Fruit fly (Drosophila melanogaster) whole organism, embryonic: Measurements from ENCODE around the gene CG2889.

Experiments used
- Atf3 ChIP-seq: fragments of 200-800 bp; sonication (Bioruptor generic); optimal IDR thresholded peaks from 3 replicates; lab custom pipeline; 2016; ENCODE audit warnings: missing biosample characterization, missing genetic modification characterization
- C15 ChIP-seq: fragments of 200-800 bp; sonication (Bioruptor generic); IDR thresholded peaks from 3 replicates; pipeline ENCODE4 v1.3.6; 2022; ENCODE audit warnings: missing biosample characterization, missing genetic modification characterization
- CG12104 ChIP-seq: fragments of 200-800 bp; sonication (Bioruptor generic); optimal IDR thresholded peaks from 3 replicates; lab custom pipeline; 2016; ENCODE audit warnings: missing biosample characterization, missing genetic modification characterization
- CG12299 ChIP-seq: fragments of 200-800 bp; sonication (Bioruptor generic); optimal IDR thresholded peaks from 2 replicates; lab custom pipeline; 2018; ENCODE audit warnings: missing biosample characterization, mild to moderate bottlenecking, missing genetic modification characterization
- CG12942 ChIP-seq: fragments of 200-800 bp; sonication (Bioruptor generic); optimal IDR thresholded peaks from 3 replicates; lab custom pipeline; 2016; ENCODE audit warnings: missing biosample characterization, missing genetic modification characterization
- CG13424 ChIP-seq: fragments of 200-800 bp; sonication (Bioruptor generic); optimal IDR thresholded peaks from 2 replicates; lab custom pipeline; 2019; ENCODE audit warnings: missing biosample characterization, mild to moderate bottlenecking, missing genetic modification characterization, moderate library complexity
- CG15011 ChIP-seq: fragments of 200-800 bp; sonication (Bioruptor generic); optimal IDR thresholded peaks from 3 replicates; lab custom pipeline; 2018; ENCODE audit warnings: missing biosample characterization, mild to moderate bottlenecking, missing genetic modification characterization
- CG1602 ChIP-seq: fragments of 200-800 bp; sonication (Bioruptor generic); optimal IDR thresholded peaks from 3 replicates; lab custom pipeline; 2016; ENCODE audit warnings: missing biosample characterization, missing genetic modification characterization
- CG16813 ChIP-seq: fragments of 200-800 bp; sonication (Bioruptor generic); IDR thresholded peaks from 3 replicates; pipeline ENCODE4 v1.3.6; 2022; ENCODE audit warnings: missing biosample characterization, missing genetic modification characterization; ENCODE audit not compliant: partially characterized antibody
- CG17328 ChIP-seq: fragments of 200-800 bp; sonication (Bioruptor generic); IDR thresholded peaks from 2 replicates; pipeline ENCODE4 v1.3.6; 2022; ENCODE audit warnings: missing biosample characterization, missing genetic modification characterization
- CG17829 ChIP-seq: fragments of 200-800 bp; optimal IDR thresholded peaks from 2 replicates; lab custom pipeline; 2019; ENCODE audit warnings: missing biosample characterization, mild to moderate bottlenecking, missing genetic modification characterization, moderate library complexity
- CG18011 ChIP-seq: fragments of 200-800 bp; sonication (Bioruptor generic); optimal IDR thresholded peaks from 2 replicates; lab custom pipeline; 2017; ENCODE audit warnings: missing biosample characterization, missing genetic modification characterization, mild to moderate bottlenecking, moderate library complexity, missing genotype
- CG3407 ChIP-seq: fragments of 200-800 bp; sonication (Bioruptor generic); optimal IDR thresholded peaks from 2 replicates; lab custom pipeline; 2018; ENCODE audit warnings: missing biosample characterization, mild to moderate bottlenecking, missing genetic modification characterization
- CG4424 ChIP-seq: fragments of 200-800 bp; sonication (Bioruptor generic); optimal IDR thresholded peaks from 3 replicates; lab custom pipeline; 2016; ENCODE audit warnings: missing biosample characterization, missing genetic modification characterization
- CG4707 ChIP-seq: fragments of 200-800 bp; sonication (Bioruptor generic); optimal IDR thresholded peaks from 2 replicates; lab custom pipeline; 2018; ENCODE audit warnings: missing biosample characterization, mild to moderate bottlenecking, missing genetic modification characterization, moderate library complexity
- CG9437 ChIP-seq: fragments of 200-800 bp; sonication (Bioruptor generic); optimal IDR thresholded peaks from 2 replicates; lab custom pipeline; 2018; ENCODE audit warnings: missing biosample characterization, mild to moderate bottlenecking, missing genetic modification characterization
- Dip2 ChIP-seq: fragments of 200-800 bp; sonication (Bioruptor generic); IDR thresholded peaks from 2 replicates; pipeline ENCODE4 v1.3.6; 2022; ENCODE audit warnings: missing biosample characterization, missing genetic modification characterization
- Ets97D ChIP-seq: fragments of 200-800 bp; sonication (Bioruptor generic); optimal IDR thresholded peaks from 3 replicates; lab custom pipeline; 2016; ENCODE audit warnings: missing biosample characterization, missing genetic modification characterization
- GATAe ChIP-seq: fragments of 200-800 bp; sonication (Bioruptor generic); conservative IDR thresholded peaks from 2 replicates; pipeline ENCODE4 v1.3.6; 2022; ENCODE audit warnings: missing biosample characterization, missing genetic modification characterization
- Hey ChIP-seq: fragments of 200-800 bp; sonication (Bioruptor generic); optimal IDR thresholded peaks from 3 replicates; lab custom pipeline; 2018; ENCODE audit warnings: missing biosample characterization, mild to moderate bottlenecking, missing genetic modification characterization
- Hmx ChIP-seq: fragments of 200-800 bp; sonication (Bioruptor generic); optimal IDR thresholded peaks from 2 replicates; lab custom pipeline; 2016; ENCODE audit warnings: missing biosample characterization, missing genetic modification characterization
- MTF-1 ChIP-seq: fragments of 200-800 bp; sonication (Bioruptor generic); optimal IDR thresholded peaks from 2 replicates; lab custom pipeline; 2018; ENCODE audit warnings: missing biosample characterization, mild to moderate bottlenecking, missing genetic modification characterization, borderline replicate concordance
- Nf-YB ChIP-seq: fragments of 200-800 bp; sonication (Bioruptor generic); optimal IDR thresholded peaks from 3 replicates; lab custom pipeline; 2019; ENCODE audit warnings: missing biosample characterization, mild to moderate bottlenecking, missing genetic modification characterization, moderate library complexity
- Nf-YC ChIP-seq: fragments of 200-800 bp; optimal IDR thresholded peaks from 3 replicates; lab custom pipeline; 2019; ENCODE audit warnings: missing biosample characterization, mild to moderate bottlenecking, missing genetic modification characterization, moderate library complexity
- Oli ChIP-seq: fragments of 200-800 bp; sonication (Bioruptor generic); optimal IDR thresholded peaks from 2 replicates; lab custom pipeline; 2018; ENCODE audit warnings: missing biosample characterization, mild to moderate bottlenecking, missing genetic modification characterization, moderate library complexity
- Sin3A ChIP-seq: fragments of >200 bp; optimal IDR thresholded peaks from 2 replicates; lab custom pipeline; 2018
- aop ChIP-seq: fragments of 200-800 bp; sonication (Bioruptor generic); IDR thresholded peaks from 2 replicates; pipeline ENCODE4 v1.3.6; 2022; ENCODE audit warnings: missing biosample characterization, missing genetic modification characterization
- ara ChIP-seq: fragments of 200-800 bp; sonication (Bioruptor generic); IDR thresholded peaks from 2 replicates; pipeline ENCODE4 v1.3.6; 2022; ENCODE audit warnings: missing biosample characterization, missing genetic modification characterization
- btn ChIP-seq: fragments of 200-800 bp; sonication (Bioruptor generic); optimal IDR thresholded peaks from 2 replicates; lab custom pipeline; 2016; ENCODE audit warnings: missing biosample characterization, missing genetic modification characterization
- crol ChIP-seq: fragments of 200-800 bp; sonication (Bioruptor generic); IDR thresholded peaks from 2 replicates; pipeline ENCODE4 v1.3.6; 2022; ENCODE audit warnings: missing biosample characterization, missing genetic modification characterization
- fd102C ChIP-seq: fragments of 200-800 bp; sonication (Bioruptor generic); optimal IDR thresholded peaks from 2 replicates; lab custom pipeline; 2018; ENCODE audit warnings: missing biosample characterization, mild to moderate bottlenecking, missing genetic modification characterization, moderate library complexity
- hbn ChIP-seq: fragments of 200-800 bp; sonication (Bioruptor generic); IDR thresholded peaks from 2 replicates; pipeline ENCODE4 v1.3.6; 2022; ENCODE audit warnings: missing biosample characterization, missing genetic modification characterization; ENCODE audit not compliant: partially characterized antibody
- ind ChIP-seq: fragments of 200-800 bp; sonication (Bioruptor generic); optimal IDR thresholded peaks from 3 replicates; lab custom pipeline; 2016; ENCODE audit warnings: missing biosample characterization, missing genetic modification characterization
- inv ChIP-seq: fragments of 200-800 bp; sonication (Bioruptor generic); IDR thresholded peaks from 2 replicates; pipeline ENCODE4 v1.3.6; 2022; ENCODE audit warnings: missing biosample characterization, missing genetic modification characterization; ENCODE audit not compliant: partially characterized antibody
- jigr1 ChIP-seq: fragments of 200-800 bp; sonication (Bioruptor generic); IDR thresholded peaks from 3 replicates; pipeline ENCODE4 v1.3.6; 2022; ENCODE audit warnings: missing biosample characterization, missing genetic modification characterization
- jing ChIP-seq: fragments of 200-800 bp; sonication (Bioruptor generic); optimal IDR thresholded peaks from 2 replicates; lab custom pipeline; 2018; ENCODE audit warnings: missing biosample characterization, mild to moderate bottlenecking, missing genetic modification characterization
- lov ChIP-seq, 2 experiments: fragments of 200-800 bp in 1 of 2; fragments of >200 bp in 1 of 2; sonication (Bioruptor generic) in 1 of 2; IDR thresholded peaks in 1 of 2; optimal IDR thresholded peaks in 1 of 2; 2 replicates in 1 of 2; 3 replicates in 1 of 2; pipeline versions ENCODE4 v1.3.6 to Lab custom; 2017 to 2022; ENCODE audit warnings: missing biosample characterization in 1 of 2, missing genetic modification characterization in 1 of 2
- otp ChIP-seq: fragments of 200-800 bp; sonication (Bioruptor generic); IDR thresholded peaks from 3 replicates; pipeline ENCODE4, ENCODE4 v1.3.6; 2022; ENCODE audit warnings: missing biosample characterization, missing genetic modification characterization
- pb ChIP-seq: fragments of 200-800 bp; sonication (Bioruptor generic); optimal IDR thresholded peaks from 3 replicates; lab custom pipeline; 2016; ENCODE audit warnings: missing biosample characterization, missing genetic modification characterization
- peb ChIP-seq: fragments of 200-800 bp; sonication (Bioruptor generic); IDR thresholded peaks from 2 replicates; pipeline ENCODE4 v1.3.6; 2022; ENCODE audit warnings: missing biosample characterization, missing genetic modification characterization
- pfk ChIP-seq: fragments of 200-800 bp; sonication (Bioruptor generic); optimal IDR thresholded peaks from 2 replicates; lab custom pipeline; 2018; ENCODE audit warnings: missing biosample characterization, mild to moderate bottlenecking, missing genetic modification characterization, moderate library complexity
- ro ChIP-seq: fragments of 200-800 bp; sonication (Bioruptor generic); IDR thresholded peaks from 2 replicates; pipeline ENCODE4 v1.3.6; 2022; ENCODE audit warnings: missing biosample characterization, missing genetic modification characterization
- sens ChIP-seq: fragments of 200-800 bp; sonication (Bioruptor generic); peaks from one replicate; lab custom pipeline; 2016; ENCODE audit warnings: missing biosample characterization, missing genetic modification characterization
- seq ChIP-seq: fragments of 200-800 bp; sonication (Bioruptor generic); IDR thresholded peaks from 2 replicates; pipeline ENCODE4 v1.3.6; 2022; ENCODE audit warnings: missing biosample characterization, missing genetic modification characterization
- sim ChIP-seq: fragments of 200-800 bp; sonication (Bioruptor generic); IDR thresholded peaks from 2 replicates; pipeline ENCODE4 v1.3.6; 2022; ENCODE audit warnings: missing biosample characterization, missing genetic modification characterization
- sima ChIP-seq: fragments of 200-800 bp; sonication (Bioruptor generic); optimal IDR thresholded peaks from 2 replicates; lab custom pipeline; 2016; ENCODE audit warnings: missing biosample characterization, missing genetic modification characterization
- slp2 ChIP-seq: fragments of 200-800 bp; sonication (Bioruptor generic); optimal IDR thresholded peaks from 2 replicates; lab custom pipeline; 2016; ENCODE audit warnings: missing biosample characterization, missing genetic modification characterization
- sob ChIP-seq: fragments of 200-800 bp; sonication (Bioruptor generic); IDR thresholded peaks from 2 replicates; pipeline ENCODE4 v1.3.6; 2022; ENCODE audit warnings: missing biosample characterization, missing genetic modification characterization
- tio ChIP-seq: fragments of 200-800 bp; sonication (Bioruptor generic); optimal IDR thresholded peaks from 2 replicates; lab custom pipeline; 2017; ENCODE audit warnings: missing biosample characterization, missing genetic modification characterization, inconsistent platforms
- tup ChIP-seq: fragments of 200-800 bp; sonication (Bioruptor generic); optimal IDR thresholded peaks from 2 replicates; lab custom pipeline; 2016; ENCODE audit warnings: missing biosample characterization, mild to moderate bottlenecking, missing genetic modification characterization, moderate library complexity
- wek ChIP-seq: fragments of 200-800 bp; sonication (Bioruptor generic); optimal IDR thresholded peaks from 3 replicates; lab custom pipeline; 2018; ENCODE audit warnings: missing biosample characterization, mild to moderate bottlenecking, missing genetic modification characterization, moderate library complexity

CG2889 gene

dm6 chrX:10515323-10515853 lies 41.6 kb downstream of the CG2889 start (continued):
- TF ChIP-seq Nf-YC (peak; percentile 6), C15 (GFP tag; lab: Robert Waterston, UW) (no peak), sima (GFP tag; lab: Kevin White, UChicago) (no peak), CG12299 (tag; lab: Kevin White, UChicago) (no peak), CG17328 (GFP tag; lab: Robert Waterston, UW) (peak; percentile 73), Dip2 (no peak), ind (no peak), CG9437 (GFP tag; lab: Kevin White, UChicago) (no peak), pfk (GFP tag; lab: Kevin White, UChicago) (no peak), ara (GFP tag; lab: Robert Waterston, UW) (peak; percentile 85), tio (GFP tag; lab: Kevin White, UChicago) (no peak), CG18011 (GFP tag; lab: Kevin White, UChicago) (no peak), jing (GFP tag; lab: Kevin White, UChicago) (peak; percentile 17), sob (peak; percentile 34; the same call in 1 of the 2 replicates), sim (GFP tag; lab: Robert Waterston, UW) (0 out of 2 replicates have a peak, but pooled peaks have one; percentile 9), Hmx (no peak), peb (GFP tag; lab: Robert Waterston, UW) (peak; percentile 36; the same call in 1 of the 2 replicates), ro (no peak), CG4707 (GFP tag; lab: Kevin White, UChicago) (no peak), Oli (peak; percentile 26), GATAe (GFP tag; lab: Robert Waterston, UW) (no peak), Atf3 (GFP tag; lab: Kevin White, UChicago) (no peak), CG13424 (peak; percentile 31), CG12942 (peak; percentile 37), otp (GFP tag; lab: Robert Waterston, UW) (peak; percentile 55; the same call in 2 of the 3 replicates), CG4424 (GFP tag; lab: Kevin White, UChicago) (peak; percentile 62), CG15011 (GFP tag; lab: Kevin White, UChicago) (no peak), CG17829 (peak; percentile 79), MTF-1 (GFP tag; lab: Kevin White, UChicago) (peak; percentile 37), pb (GFP tag; lab: Kevin White, UChicago) (no peak), wek (GFP tag; lab: Kevin White, UChicago) (no peak), Nf-YB (peak; percentile 3), Ets97D (GFP tag; lab: Kevin White, UChicago) (peak; percentile 16), btn (GFP tag; lab: Kevin White, UChicago) (peak; percentile 24), jigr1 (GFP tag; lab: Robert Waterston, UW) (no peak), lov (optimal IDR thresholded peaks at IDR 0.05; lab: Kevin White, UChicago) (no peak), lov (GFP tag; IDR thresholded peaks at IDR 0.05; lab: Robert Waterston, UW) (peak; percentile 69; the same call in 2 of the 3 replicates), Sin3A (lab: Kevin White, UChicago) (no peak), CG16813 (GFP tag; lab: Robert Waterston, UW) (no peak), Hey (tag; lab: Kevin White, UChicago) (peak; percentile 33), inv (GFP tag; lab: Robert Waterston, UW) (no peak), seq (no peak), CG1602 (GFP tag; lab: Kevin White, UChicago) (peak; percentile 40), CG12104 (peak; percentile 32), crol (GFP tag; lab: Robert Waterston, UW) (no peak), tup (GFP tag; lab: Kevin White, UChicago) (no peak), sens (peak; percentile 93), fd102C (GFP tag; lab: Kevin White, UChicago) (peak; percentile 92), slp2 (peak; percentile 71), CG3407 (peak; percentile 13), aop (GFP tag; lab: Robert Waterston, UW) (0 out of 2 replicates have a peak, but pooled peaks have one; percentile 11), hbn (GFP tag; lab: Robert Waterston, UW) (no peak)
